Fruit fly (Drosophila melanogaster): ENCODE data around the gene CG32204.

The CG32204 gene

dm6 chr3L:18890283-18891175, 55.3 kb downstream of the CG32204 start, which contains the start of gene CG3961:
Gene CG3961, minus strand, starts transcription at chr3L:18890483.
- TF ChIP-seq sens (GFP tag) (peak; percentile 99), CG9215 (GFP tag; IDR thresholded peaks at IDR 0.05) (peak; percentile 91), H15 (GFP tag; IDR thresholded peaks at IDR 0.05) (peak; percentile 80), CG14050 (GFP tag; IDR thresholded peaks at IDR 0.05) (peak; percentile 83), CG15601 (tag; optimal IDR thresholded peaks at IDR 0.05) (peak; percentile 98), pho (GFP tag; optimal IDR thresholded peaks at IDR 0.05) (peak; percentile 87), Atf3 (GFP tag; optimal IDR thresholded peaks at IDR 0.05) (peak; percentile 88), Abd-B (GFP tag; optimal IDR thresholded peaks at IDR 0.05) (peak; percentile 97), CG8281 (tag; optimal IDR thresholded peaks at IDR 0.05) (peak; percentile 91), CG4617 (GFP tag; optimal IDR thresholded peaks at IDR 0.05; ENCODE audit: borderline replicate concordance) (peak; percentile 90), CHES-1-like (GFP tag; optimal IDR thresholded peaks at IDR 0.05) (peak; percentile 83), Sox102F (GFP tag; optimal IDR thresholded peaks at IDR 0.05) (peak; percentile 98), dan (GFP tag; IDR thresholded peaks at IDR 0.05) (no peak), E2f2 (GFP tag; IDR thresholded peaks at IDR 0.05) (peak; percentile 79), Camta (GFP tag; optimal IDR thresholded peaks at IDR 0.05) (peak; percentile 90), unc-4 (GFP tag; IDR thresholded peaks at IDR 0.05; ENCODE audit: partially characterized antibody) (no peak), tx (GFP tag; optimal IDR thresholded peaks at IDR 0.05) (peak; percentile 59), croc (GFP tag; conservative IDR thresholded peaks at IDR 0.05) (peak; percentile 96), CG2202 (tag; optimal IDR thresholded peaks at IDR 0.05) (peak; percentile 98), Lim3 (GFP tag; IDR thresholded peaks at IDR 0.05) (no peak; the same call in 1 of the 2 replicates), CG8388 (GFP tag; optimal IDR thresholded peaks at IDR 0.05) (peak; percentile 98), CG9727 (GFP tag; optimal IDR thresholded peaks at IDR 0.05) (peak; percentile 100), CG12391 (tag; optimal IDR thresholded peaks at IDR 0.05) (peak; percentile 99), rib (GFP tag; IDR thresholded peaks at IDR 0.05) (no peak), CG3407 (GFP tag; optimal IDR thresholded peaks at IDR 0.05) (peak; percentile 97), CG17328 (GFP tag; IDR thresholded peaks at IDR 0.05) (peak; percentile 92), z (GFP tag; IDR thresholded peaks at IDR 0.05) (0 out of 3 replicates have a peak, but pooled peaks have one; percentile 10), Rfx (GFP tag; IDR thresholded peaks at IDR 0.05) (peak; percentile 82; the same call in 1 of the 2 replicates), peb (GFP tag; IDR thresholded peaks at IDR 0.05) (peak; percentile 94), CG6765 (GFP tag; optimal IDR thresholded peaks at IDR 0.05) (peak; percentile 92), fd64A (GFP tag; optimal IDR thresholded peaks at IDR 0.05) (peak; percentile 90), cas (GFP tag; IDR thresholded peaks at IDR 0.05) (0 out of 2 replicates have a peak, but pooled peaks have one; percentile 6), pzg (GFP tag; optimal IDR thresholded peaks at IDR 0.05) (no peak), CG18262 (tag; optimal IDR thresholded peaks at IDR 0.05) (peak; percentile 100), CG10543 (GFP tag; optimal IDR thresholded peaks at IDR 0.05) (peak; percentile 95), repo (GFP tag; optimal IDR thresholded peaks at IDR 0.05) (peak; percentile 73), CG10366 (GFP tag; IDR thresholded peaks at IDR 0.05) (peak; percentile 88), Sin3A (optimal IDR thresholded peaks at IDR 0.05) (no peak), gcm2 (GFP tag; optimal IDR thresholded peaks at IDR 0.05) (peak; percentile 79), CG11093 (GFP tag; IDR thresholded peaks at IDR 0.05) (peak; percentile 92), amos (GFP tag; IDR thresholded peaks at IDR 0.05; ENCODE audit: partially characterized antibody) (no peak; the same call in 1 of the 2 replicates), CG12659 (GFP tag; optimal IDR thresholded peaks at IDR 0.05) (peak; percentile 99), H2.0 (GFP tag; IDR thresholded peaks at IDR 0.05) (peak; percentile 88), lab (GFP tag; optimal IDR thresholded peaks at IDR 0.05) (peak; percentile 97), CkIIα-i1 (GFP tag; IDR thresholded peaks at IDR 0.05) (no peak), CG4707 (GFP tag; optimal IDR thresholded peaks at IDR 0.05) (peak; percentile 89), CG10565 (GFP tag; optimal IDR thresholded peaks at IDR 0.05) (peak; percentile 71), ash1 (GFP tag; optimal IDR thresholded peaks at IDR 0.05) (no peak), CG30020 (tag; optimal IDR thresholded peaks at IDR 0.05) (peak; percentile 90)

Measured in whole organism, embryonic.